Worm (Caenorhabditis elegans) whole organism, dauer: Measurements from ENCODE around the gene hot-1.

Experiments
- unc-62 ChIP-seq: sonication (generic microtip); optimal IDR thresholded peaks from 2 replicates; lab custom pipeline; 2017; ENCODE audit warnings: missing biosample characterization, missing genetic modification reagents, missing genetic modification characterization

hot-1 gene

DNA sequence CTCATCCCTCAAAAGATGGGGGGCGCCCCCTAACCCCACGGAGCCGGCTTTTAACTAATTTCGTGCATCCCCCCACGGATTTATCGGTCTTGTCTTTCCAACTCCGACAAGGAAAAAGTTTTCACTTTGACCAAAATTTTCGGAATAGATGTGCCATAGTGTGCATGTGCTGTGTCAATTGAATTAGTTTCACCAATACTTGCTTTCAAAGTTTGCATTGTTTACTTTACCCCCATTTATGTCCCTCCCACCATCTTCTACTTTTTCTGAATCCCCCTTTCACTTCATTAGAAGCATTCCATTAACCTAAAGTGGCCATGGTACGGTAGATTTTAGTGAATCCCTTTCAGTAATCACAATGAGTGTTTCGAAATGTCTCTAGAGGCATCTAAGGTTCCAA, 3.2 kb upstream of the hot-1 start:
- no peak for TF ChIP-seq unc-62 (GFP tag; lab: Kevin White, UChicago)

- no peak for TF ChIP-seq unc-62 (GFP tag; lab: Kevin White, UChicago)
These were observed 624 bp upstream of the hot-1 start for ce11 chrV:14620311-14620710.

DNA sequence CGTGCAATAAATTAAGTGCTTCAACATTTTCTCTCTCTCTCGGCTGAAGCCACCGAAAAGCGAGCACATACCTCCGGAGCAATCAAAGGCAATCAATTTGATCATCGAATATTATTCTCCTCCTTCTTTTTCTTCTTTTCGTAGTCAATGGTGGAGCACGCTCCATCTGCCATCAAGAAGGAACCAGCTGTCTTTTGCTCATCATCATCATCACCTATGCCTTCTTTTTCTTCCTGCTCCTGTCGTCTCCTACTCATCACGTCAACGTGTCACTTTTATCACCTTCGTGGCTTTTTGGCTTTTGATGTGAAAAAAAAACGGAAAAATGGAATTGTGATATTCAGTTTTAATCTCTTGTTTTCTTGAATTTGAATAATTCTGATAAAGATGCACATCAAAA, 4.7 kb downstream of the hot-1 start:
- TF ChIP-seq unc-62 (GFP tag; lab: Kevin White, UChicago): no peak

ce11 chrV:14631588-14631987, 10.7 kb downstream of the hot-1 start, which contains the start of gene F43D2.3:
Gene F43D2.3 (plus strand): TSS chrV:14631888.
- TF ChIP-seq unc-62 (GFP tag; lab: Kevin White, UChicago): no peak

DNA sequence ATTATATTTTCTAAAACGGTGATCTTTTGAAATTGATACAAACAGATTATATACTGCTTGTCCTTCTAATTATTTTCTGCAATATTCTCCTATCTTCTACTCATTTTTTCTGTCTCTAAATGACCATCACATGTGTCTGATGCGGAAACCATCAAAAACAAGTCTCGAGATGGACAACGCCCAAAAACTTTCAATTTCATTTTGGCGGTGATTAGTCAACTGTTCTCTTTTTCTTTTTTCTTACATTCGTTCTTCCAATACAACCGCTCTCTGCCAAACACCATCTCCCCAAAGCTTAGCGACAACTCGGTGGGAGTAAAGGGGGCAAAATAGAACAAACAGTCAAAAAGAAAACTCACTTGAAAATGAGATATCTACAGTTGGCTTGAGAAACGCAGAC, 12.4 kb downstream of the hot-1 start:
- TF ChIP-seq unc-62 (GFP tag; lab: Kevin White, UChicago): no peak

ce11 chrV:14635119-14635518, 14.2 kb downstream of the hot-1 start, which contains the start of gene F43D2.6:
Gene F43D2.6 (minus strand): TSS chrV:14635180.
- no peak for TF ChIP-seq unc-62 (GFP tag; lab: Kevin White, UChicago)

DNA sequence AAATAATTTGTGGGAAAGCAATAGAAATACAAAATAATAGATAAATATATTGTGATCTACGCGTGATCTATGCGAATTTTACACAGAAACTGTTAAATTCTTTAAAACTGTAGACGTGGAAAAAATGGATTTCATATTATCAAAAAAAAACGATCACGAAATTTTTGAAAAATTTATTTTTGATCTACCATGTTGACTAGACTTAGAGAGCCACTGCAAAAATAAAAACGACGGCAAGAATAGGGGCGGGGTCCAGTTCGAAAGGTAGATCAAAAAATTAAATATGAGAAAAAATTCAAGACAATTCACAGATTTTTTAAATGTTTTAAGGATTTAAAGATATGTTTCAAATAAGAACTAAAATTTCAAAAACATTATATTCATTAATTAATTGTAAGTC, 17.1 kb downstream of the hot-1 start:
- no peak for TF ChIP-seq unc-62 (GFP tag; lab: Kevin White, UChicago)

DNA sequence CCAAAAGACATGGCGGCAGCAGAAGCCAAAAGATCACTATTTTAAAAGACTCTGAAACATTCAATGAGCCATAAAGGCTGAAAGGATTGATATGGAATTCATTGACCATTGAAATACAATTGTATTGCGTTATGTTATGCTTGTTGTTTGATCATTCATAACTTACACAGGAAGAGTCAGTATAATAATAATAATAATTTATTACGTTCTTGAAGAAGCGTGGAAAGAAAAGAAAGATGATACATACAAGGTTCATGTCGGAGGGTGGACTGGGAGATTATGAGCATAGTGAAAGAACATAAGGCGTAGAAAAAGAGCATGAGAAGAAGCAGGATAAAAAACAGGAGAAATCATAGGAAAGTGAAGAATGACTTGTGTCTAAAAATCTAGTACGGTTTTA, 19.1 kb downstream of the hot-1 start, which contains the start of gene F43D2.7:
Gene F43D2.7 (minus strand): TSS at position 101 of the 400 bp plus-strand sequence.
- no peak for TF ChIP-seq unc-62 (GFP tag; lab: Kevin White, UChicago)

DNA sequence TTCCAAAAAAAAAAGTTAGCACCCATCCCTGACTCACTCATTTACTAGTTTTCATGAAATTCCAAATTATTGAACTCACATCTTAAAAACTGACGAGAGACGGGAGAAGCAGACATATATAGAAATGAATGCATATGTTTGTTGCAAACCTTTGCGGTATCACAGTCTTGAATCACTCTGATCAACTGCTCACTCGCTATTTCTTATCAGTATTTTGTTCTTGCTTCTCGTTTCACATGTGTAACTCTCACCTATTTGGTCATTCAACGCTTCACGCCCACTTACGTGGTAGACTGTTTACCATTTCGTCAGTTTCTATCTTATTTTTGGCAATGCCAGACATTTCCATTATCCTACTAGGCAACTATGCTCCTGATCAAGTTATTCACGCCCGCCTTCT, 19.8 kb downstream of the hot-1 start, which contains the start of gene C54G10.1:
Gene C54G10.1 (plus strand): TSS at position 333 of the 400 bp plus-strand sequence.
- TF ChIP-seq unc-62 (GFP tag; lab: Kevin White, UChicago): no peak

ce11 chrV:14642016-14642415, 21.1 kb downstream of the hot-1 start:
- TF ChIP-seq unc-62 (GFP tag; lab: Kevin White, UChicago): no peak

DNA sequence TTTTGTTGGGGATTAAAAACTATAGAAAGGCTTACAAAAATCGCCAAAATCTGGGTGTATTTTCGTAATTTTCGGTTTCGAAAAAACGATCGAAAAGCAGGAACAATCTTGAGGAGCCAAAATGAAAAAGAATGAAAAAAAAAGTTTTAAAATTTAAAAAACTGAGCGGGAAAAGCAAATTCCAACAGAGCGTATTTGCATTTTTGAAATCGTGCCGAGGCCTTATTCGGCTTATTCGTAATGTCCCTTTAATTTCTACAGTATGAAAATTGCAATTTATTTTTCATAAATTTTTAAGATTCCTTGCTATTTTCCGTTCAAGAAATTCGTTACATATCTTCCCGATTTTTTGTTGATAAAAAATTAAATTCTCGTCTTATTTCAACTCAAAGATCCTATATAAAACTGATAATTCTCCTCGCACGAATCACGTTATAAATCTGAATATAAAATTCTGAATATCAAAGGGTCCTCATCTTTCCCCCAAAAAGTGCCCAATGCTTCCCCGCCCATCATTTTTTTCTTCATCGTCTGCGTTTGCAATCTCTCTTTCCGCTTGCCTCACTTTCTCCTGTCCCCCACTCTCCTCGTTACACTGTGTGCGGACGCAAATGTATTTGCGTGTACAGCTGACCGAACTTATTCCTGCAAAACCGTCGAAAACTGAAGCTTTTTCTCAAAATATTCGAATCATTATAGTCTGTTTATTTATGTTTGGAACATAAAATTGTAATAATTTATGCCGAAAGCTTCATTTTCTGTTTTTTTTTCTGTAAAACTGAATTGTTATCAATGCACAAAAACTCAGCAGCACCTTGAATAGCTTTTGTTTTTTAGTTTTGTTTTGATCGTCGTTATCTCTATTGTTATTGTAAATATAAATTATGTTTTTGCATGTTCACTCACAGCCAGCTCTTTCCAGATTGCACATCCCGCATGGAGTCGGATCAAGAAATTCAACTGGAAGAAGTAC, 25.2 kb downstream of the hot-1 start, which contains the start of the genes rfc-1 and pmp-3:
Gene rfc-1 (minus strand): TSS at position 163 of the 973 bp plus-strand sequence.
Gene pmp-3 (plus strand): TSS at position 923 of the 973 bp plus-strand sequence.
- no peak for TF ChIP-seq unc-62 (GFP tag; lab: Kevin White, UChicago)

- no peak for TF ChIP-seq unc-62 (GFP tag; lab: Kevin White, UChicago)
These were observed 27.9 kb downstream of the hot-1 start for ce11 chrV:14648825-14649224.

ce11 chrV:14649929-14650328, 29.0 kb downstream of the hot-1 start:
- TF ChIP-seq unc-62 (GFP tag; lab: Kevin White, UChicago): no peak

DNA sequence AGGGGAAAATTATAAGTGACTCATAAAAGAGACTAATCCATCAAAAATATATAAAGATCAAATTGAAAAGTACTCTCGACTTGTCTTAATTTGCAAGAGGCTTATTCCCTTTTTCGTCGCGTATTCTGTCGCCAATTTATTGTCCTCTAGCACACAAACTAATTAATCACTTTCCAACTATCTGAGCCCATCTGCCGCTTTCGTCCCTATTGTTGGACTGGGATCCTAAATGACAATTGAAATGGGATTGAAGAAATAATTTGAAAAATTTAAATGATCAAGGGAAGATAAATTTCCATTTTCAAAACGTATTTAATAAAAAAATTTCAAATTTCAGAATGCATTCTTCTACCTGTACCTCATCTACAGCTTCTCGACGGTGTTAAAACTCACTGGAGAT, 29.7 kb downstream of the hot-1 start:
- TF ChIP-seq unc-62 (GFP tag; lab: Kevin White, UChicago): no peak

- no peak for TF ChIP-seq unc-62 (GFP tag; lab: Kevin White, UChicago)
These were observed 34.8 kb downstream of the hot-1 start for ce11 chrV:14655689-14656088.

DNA sequence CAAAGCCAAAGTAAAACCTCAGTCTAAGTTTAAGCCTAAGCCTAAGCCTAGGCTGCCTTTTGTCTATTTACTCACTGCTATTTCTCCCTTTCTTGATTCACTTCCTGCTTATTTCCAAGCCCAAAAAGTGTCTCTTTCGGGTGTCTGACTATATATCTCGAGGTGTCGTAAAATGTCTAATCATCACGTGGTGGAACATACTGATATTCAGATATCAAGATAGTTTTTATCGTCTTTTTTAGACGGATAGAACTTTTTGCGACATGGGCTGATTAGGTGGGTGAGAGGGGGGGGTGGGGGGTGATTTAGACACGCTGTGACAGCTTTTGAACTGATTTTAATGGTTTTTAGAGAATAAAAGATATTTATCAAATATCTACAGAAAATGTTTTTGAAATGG, 36.0 kb downstream of the hot-1 start:
- TF ChIP-seq unc-62 (GFP tag; lab: Kevin White, UChicago): no peak
